Worm (Caenorhabditis elegans) whole organism, L1 larva: Measurements from ENCODE around the gene tofu-7.

Source experiments
- aha-1 ChIP-seq: fragments of 150-350 bp; optimal IDR thresholded peaks from 2 replicates; lab custom pipeline; 2014; ENCODE audit warnings: missing biosample characterization, missing genetic modification characterization
- mdl-1 ChIP-seq, 2 experiments: fragments of 150-350 bp; optimal IDR thresholded peaks; 2 replicates each; lab custom pipeline; 2014 to 2017; ENCODE audit warnings: missing biosample characterization in 2 of 2, missing genetic modification characterization in 2 of 2, inconsistent platforms in 1 of 2
- mep-1 ChIP-seq: fragments of 150-350 bp; optimal IDR thresholded peaks from 2 replicates; lab custom pipeline; 2014; ENCODE audit warnings: missing biosample characterization, missing genetic modification characterization

- TF ChIP-seq mep-1 (tag; lab: Kevin White, UChicago) (no peak), aha-1 (no peak), mdl-1 (tag; optimal IDR thresholded peaks at IDR 0.05; lab: Kevin White, UChicago) (no peak)
These were observed 5.7 kb upstream of the tofu-7 start, which contains the start of gene ZK418.10 for ce11 chrIII:7090545-7090944.
